Fruit fly (Drosophila melanogaster) whole organism, adult: ENCODE results near the gene CG9932.

Experiments
- CG11617 ChIP-seq: fragments of 200-800 bp; sonication (Bioruptor generic); optimal IDR thresholded peaks from 2 replicates; lab custom pipeline; 2017; ENCODE audit warnings: mild to moderate bottlenecking, missing biosample characterization, missing genetic modification reagents, missing genetic modification characterization
- CG12768 ChIP-seq: fragments of 200-800 bp; sonication (Bioruptor generic); optimal IDR thresholded peaks from 2 replicates; lab custom pipeline; 2017; ENCODE audit warnings: missing biosample characterization, missing genetic modification characterization, mild to moderate bottlenecking, moderate library complexity, missing genetic modification reagents
- CG14711 ChIP-seq: fragments of 200-800 bp; sonication (Bioruptor generic); optimal IDR thresholded peaks from 2 replicates; lab custom pipeline; 2018; ENCODE audit warnings: missing biosample characterization, mild to moderate bottlenecking, missing genetic modification characterization, moderate library complexity
- CG1620 ChIP-seq: fragments of 200-800 bp; sonication (Bioruptor generic); optimal IDR thresholded peaks from 2 replicates; lab custom pipeline; 2016; ENCODE audit warnings: missing biosample characterization, missing genetic modification characterization
- CG33017 ChIP-seq: fragments of 200-800 bp; sonication (Bioruptor generic); optimal IDR thresholded peaks from 2 replicates; lab custom pipeline; 2018; ENCODE audit warnings: missing biosample characterization, mild to moderate bottlenecking, missing genetic modification characterization, moderate library complexity
- CG5204 ChIP-seq: fragments of 200-800 bp; sonication (Bioruptor generic); optimal IDR thresholded peaks from 2 replicates; lab custom pipeline; 2016; ENCODE audit warnings: missing biosample characterization, missing genetic modification characterization
- CG7045 ChIP-seq: fragments of 200-800 bp; sonication (Bioruptor generic); optimal IDR thresholded peaks from 2 replicates; lab custom pipeline; 2017; ENCODE audit warnings: missing biosample characterization, mild to moderate bottlenecking, missing genetic modification characterization
- CG7101 ChIP-seq: fragments of 200-800 bp; sonication (Bioruptor generic); optimal IDR thresholded peaks from 2 replicates; lab custom pipeline; 2018; ENCODE audit warnings: missing biosample characterization, mild to moderate bottlenecking, missing genetic modification characterization, moderate library complexity
- Clk ChIP-seq: fragments of 200-800 bp; sonication (Bioruptor generic); optimal IDR thresholded peaks from 2 replicates; lab custom pipeline; 2017; ENCODE audit warnings: missing biosample characterization, missing genetic modification characterization
- Crg-1 ChIP-seq: fragments of 200-800 bp; sonication (Bioruptor generic); optimal IDR thresholded peaks from 2 replicates; lab custom pipeline; 2016; ENCODE audit warnings: missing biosample characterization, missing genetic modification characterization
- Hr96 ChIP-seq: fragments of 200-800 bp; sonication (Bioruptor generic); optimal IDR thresholded peaks from 2 replicates; lab custom pipeline; 2016; ENCODE audit warnings: missing biosample characterization, missing genetic modification characterization
- Mnt ChIP-seq: fragments of 200-800 bp; sonication (Bioruptor generic); optimal IDR thresholded peaks from 2 replicates; lab custom pipeline; 2016; ENCODE audit warnings: missing biosample characterization, mild to moderate bottlenecking, missing genetic modification characterization
- bab1 ChIP-seq: fragments of 200-800 bp; sonication (Bioruptor generic); optimal IDR thresholded peaks from 3 replicates; lab custom pipeline; 2019; ENCODE audit warnings: missing biosample characterization, mild to moderate bottlenecking, missing genetic modification characterization, moderate library complexity
- cic ChIP-seq: fragments of 200-800 bp; sonication (Bioruptor generic); optimal IDR thresholded peaks from 2 replicates; lab custom pipeline; 2017; ENCODE audit warnings: missing biosample characterization, mild to moderate bottlenecking, missing genetic modification characterization, moderate library complexity
- cnc ChIP-seq, 2 experiments: fragments of >200 bp; optimal IDR thresholded peaks; 2 replicates each; lab custom pipeline; 2017
- kay ChIP-seq: fragments of 200-800 bp; sonication (Bioruptor generic); peaks from one replicate; lab custom pipeline; 2016; ENCODE audit warnings: missing biosample characterization, missing genetic modification characterization, borderline replicate concordance
- ovo ChIP-seq: fragments of 200-800 bp; sonication (Bioruptor generic); optimal IDR thresholded peaks from 2 replicates; lab custom pipeline; 2016; ENCODE audit warnings: missing biosample characterization, missing genetic modification characterization
- pad ChIP-seq: fragments of 200-800 bp; sonication (Bioruptor generic); optimal IDR thresholded peaks from 3 replicates; lab custom pipeline; 2017; ENCODE audit warnings: missing biosample characterization, missing genetic modification characterization, mild to moderate bottlenecking, moderate library complexity, missing genetic modification reagents
- tj ChIP-seq: fragments of 200-800 bp; sonication (Bioruptor generic); optimal IDR thresholded peaks from 3 replicates; lab custom pipeline; 2017; ENCODE audit warnings: missing biosample characterization, mild to moderate bottlenecking, missing genetic modification characterization, moderate library complexity
- toe ChIP-seq: fragments of 200-800 bp; sonication (Bioruptor generic); optimal IDR thresholded peaks from 2 replicates; lab custom pipeline; 2016; ENCODE audit warnings: missing biosample characterization, missing genetic modification characterization

CG9932 gene

dm6 chr2L:13021020-13021781 is 38.7 kb downstream of the CG9932 start, which contains the start of gene CG9933:
Gene CG9933 (minus strand): TSS chr2L:13021312.
- TF ChIP-seq CG5204, result no peak
- peak; percentile 23 for TF ChIP-seq ovo

- TF ChIP-seq Hr96 (GFP tag; lab: Kevin White, UChicago), result no peak
- TF ChIP-seq CG33017, result peak; percentile 31
- TF ChIP-seq cic, result peak; percentile 24
- peak; percentile 32 for TF ChIP-seq pad
- TF ChIP-seq tj (GFP tag; lab: Kevin White, UChicago), result no peak
- TF ChIP-seq cnc (optimal IDR thresholded peaks at IDR 0.05; lab: Kevin White, UChicago), result no peak
- no peak for TF ChIP-seq kay
- peak; percentile 59 for TF ChIP-seq CG1620 (GFP tag; lab: Kevin White, UChicago)
- no peak for TF ChIP-seq CG5204
- peak; percentile 70 for TF ChIP-seq CG7101 (tag; lab: Kevin White, UChicago)
- TF ChIP-seq Mnt (GFP tag; lab: Kevin White, UChicago), result peak; percentile 61
- TF ChIP-seq CG7045 (GFP tag; lab: Kevin White, UChicago), result peak; percentile 17
- TF ChIP-seq toe, result no peak
- peak; percentile 27 for TF ChIP-seq Crg-1 (GFP tag; lab: Kevin White, UChicago)
- TF ChIP-seq CG12768 (GFP tag; lab: Kevin White, UChicago), result peak; percentile 51
- peak; percentile 21 for TF ChIP-seq Clk (GFP tag; lab: Kevin White, UChicago)
- TF ChIP-seq CG14711 (tag; lab: Kevin White, UChicago), result peak; percentile 18
- TF ChIP-seq CG11617 (GFP tag; lab: Kevin White, UChicago), result peak; percentile 43
- TF ChIP-seq bab1, result peak; percentile 59
- TF ChIP-seq ovo, result no peak
These were observed 40.9 kb downstream of the CG9932 start, which contains the start of gene Ube4B for dm6 chr2L:13018992-13019484. Gene Ube4B (minus strand): TSS chr2L:13019434.

dm6 chr2L:13014038-13014790 is 45.7 kb downstream of the CG9932 start:
- TF ChIP-seq cic, result peak; percentile 10
- TF ChIP-seq pad, result no peak

- TF ChIP-seq cic (no peak), CG12768 (GFP tag; lab: Kevin White, UChicago) (no peak), CG1620 (GFP tag; lab: Kevin White, UChicago) (no peak), ovo (no peak), CG33017 (no peak), CG14711 (tag; lab: Kevin White, UChicago) (no peak), bab1 (no peak), kay (no peak), Crg-1 (GFP tag; lab: Kevin White, UChicago) (no peak), CG7045 (GFP tag; lab: Kevin White, UChicago) (no peak), tj (GFP tag; lab: Kevin White, UChicago) (no peak), CG7101 (tag; lab: Kevin White, UChicago) (no peak), cnc (optimal IDR thresholded peaks at IDR 0.05; lab: Kevin White, UChicago) (no peak)
These were observed 54.6 kb downstream of the CG9932 start for dm6 chr2L:13005304-13005703.

- TF ChIP-seq CG7101 (tag; lab: Kevin White, UChicago) (peak; percentile 78), CG5204 (no peak), Crg-1 (GFP tag; lab: Kevin White, UChicago) (peak; percentile 56), ovo (peak; percentile 17), Clk (GFP tag; lab: Kevin White, UChicago) (peak; percentile 15), CG7045 (GFP tag; lab: Kevin White, UChicago) (peak; percentile 45), CG33017 (peak; percentile 73), bab1 (peak; percentile 52), CG14711 (tag; lab: Kevin White, UChicago) (peak; percentile 60), cic (no peak), CG12768 (GFP tag; lab: Kevin White, UChicago) (peak; percentile 42), toe (peak; percentile 83), kay (no peak), pad (peak; percentile 41), Mnt (GFP tag; lab: Kevin White, UChicago) (peak; percentile 60), CG11617 (GFP tag; lab: Kevin White, UChicago) (peak; percentile 64), cnc (optimal IDR thresholded peaks at IDR 0.05; lab: Kevin White, UChicago) (no peak), CG1620 (GFP tag; lab: Kevin White, UChicago) (peak; percentile 33), Hr96 (GFP tag; lab: Kevin White, UChicago) (peak; percentile 63), tj (GFP tag; lab: Kevin White, UChicago) (peak; percentile 43)
These were observed 55.7 kb downstream of the CG9932 start, which contains the start of the genes Vha68-1 and mTor for dm6 chr2L:13004059-13004870. Gene Vha68-1 (minus strand): TSS chr2L:13004107. Gene mTor (plus strand): TSS chr2L:13004480.
